Fruit fly (Drosophila melanogaster): ENCODE results near the gene CG12883.

Gene CG12883

dm6 chr3R:27661971-27662489 lies 17.1 kb upstream of the CG12883 start, which contains the start of gene unc80:
unc80 (plus strand) TSS chr3R:27662439.
- no peak for TF ChIP-seq usp (GFP tag; optimal IDR thresholded peaks at IDR 0.05)
- no peak for TF ChIP-seq pan (optimal IDR thresholded peaks at IDR 0.05)
- no peak for TF ChIP-seq EcR (GFP tag; optimal IDR thresholded peaks at IDR 0.05)
- TF ChIP-seq Dll (optimal IDR thresholded peaks at IDR 0.05) = no peak
- no peak for TF ChIP-seq CG8478 (optimal IDR thresholded peaks at IDR 0.05)
- TF ChIP-seq psq (optimal IDR thresholded peaks at IDR 0.05) = no peak

DNA sequence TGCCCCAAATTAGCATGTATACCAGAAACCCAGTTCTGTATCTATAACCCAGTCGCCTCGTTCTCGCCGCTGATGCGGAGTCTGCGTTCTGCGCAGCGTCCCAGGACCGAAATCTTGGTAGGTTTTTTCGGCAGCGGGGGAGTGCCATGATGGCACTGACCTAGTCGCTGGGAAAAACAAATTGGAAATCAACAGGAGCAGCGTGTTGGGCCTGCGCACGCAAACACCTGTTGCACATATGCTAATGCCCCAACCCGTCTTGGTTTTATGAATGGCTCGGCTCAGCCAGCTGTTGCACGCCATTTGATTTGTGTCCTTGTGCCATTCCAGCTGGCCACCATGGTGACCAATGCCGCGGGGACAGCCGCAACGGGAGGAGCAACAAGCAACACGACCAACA lies 16.2 kb upstream of the CG12883 start:
- TF ChIP-seq EcR (GFP tag; optimal IDR thresholded peaks at IDR 0.05) = no peak
- TF ChIP-seq CG8478 (optimal IDR thresholded peaks at IDR 0.05) = no peak
- no peak for TF ChIP-seq Dll (optimal IDR thresholded peaks at IDR 0.05)
- no peak for TF ChIP-seq psq (optimal IDR thresholded peaks at IDR 0.05)
- no peak for TF ChIP-seq usp (GFP tag; optimal IDR thresholded peaks at IDR 0.05)
- TF ChIP-seq pan (optimal IDR thresholded peaks at IDR 0.05) = no peak

DNA sequence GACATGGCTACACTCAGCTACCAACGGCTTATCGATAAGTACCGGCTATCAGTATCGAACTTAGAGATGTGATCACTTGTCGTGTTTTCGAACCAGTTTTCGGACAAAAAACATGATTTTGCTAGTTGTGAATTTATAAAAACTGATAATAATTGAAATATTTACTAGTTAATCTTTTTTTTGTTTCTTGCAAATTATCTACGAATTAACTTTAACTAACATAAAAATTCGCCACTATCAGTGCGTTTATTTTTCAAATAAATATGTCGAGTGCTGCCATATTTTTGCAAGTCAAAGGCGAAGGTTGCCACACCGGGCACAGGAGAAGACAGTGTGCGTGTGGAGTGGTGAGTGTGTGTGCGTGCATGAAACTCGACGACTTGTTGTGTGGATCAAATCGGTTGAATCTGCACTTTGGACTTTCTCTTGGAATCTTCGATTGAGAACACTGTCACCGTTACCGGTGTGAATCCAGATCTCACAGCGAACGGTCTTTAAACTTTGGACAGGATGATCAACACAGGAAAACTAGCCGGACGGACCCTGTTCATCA lies 1.8 kb upstream of the CG12883 start, which contains the start of gene Hsdl2:
Hsdl2 (plus strand) TSS at position 349 of the 553 bp plus-strand sequence.
- no peak for TF ChIP-seq CG8478 (optimal IDR thresholded peaks at IDR 0.05)
- TF ChIP-seq Dll (optimal IDR thresholded peaks at IDR 0.05) = no peak
- TF ChIP-seq pan (optimal IDR thresholded peaks at IDR 0.05) = no peak
- TF ChIP-seq usp (GFP tag; optimal IDR thresholded peaks at IDR 0.05) = no peak
- TF ChIP-seq psq (optimal IDR thresholded peaks at IDR 0.05) = no peak
- no peak for TF ChIP-seq EcR (GFP tag; optimal IDR thresholded peaks at IDR 0.05)

dm6 chr3R:27679667-27680066 lies 576 bp downstream of the CG12883 start:
- no peak for TF ChIP-seq pan (optimal IDR thresholded peaks at IDR 0.05)
- TF ChIP-seq usp (GFP tag; optimal IDR thresholded peaks at IDR 0.05) = no peak
- TF ChIP-seq psq (optimal IDR thresholded peaks at IDR 0.05) = no peak
- TF ChIP-seq EcR (GFP tag; optimal IDR thresholded peaks at IDR 0.05) = no peak

dm6 chr3R:27681799-27682198 lies 2.7 kb downstream of the CG12883 start, which contains the start of gene Sce:
Sce (minus strand) TSS chr3R:27682029.
- TF ChIP-seq pan (optimal IDR thresholded peaks at IDR 0.05) (no peak), Dll (optimal IDR thresholded peaks at IDR 0.05) (no peak), usp (GFP tag; optimal IDR thresholded peaks at IDR 0.05) (no peak), psq (optimal IDR thresholded peaks at IDR 0.05) (no peak), CG8478 (optimal IDR thresholded peaks at IDR 0.05) (no peak), EcR (GFP tag; optimal IDR thresholded peaks at IDR 0.05) (no peak)

dm6 chr3R:27685074-27685473 lies 6.0 kb downstream of the CG12883 start:
- no peak for TF ChIP-seq CG8478 (optimal IDR thresholded peaks at IDR 0.05)
- no peak for TF ChIP-seq EcR (GFP tag; optimal IDR thresholded peaks at IDR 0.05)

- TF ChIP-seq psq (optimal IDR thresholded peaks at IDR 0.05) (no peak), pan (optimal IDR thresholded peaks at IDR 0.05) (no peak)
Observed at dm6 chr3R:27685539-27686012, 6.5 kb downstream of the CG12883 start, which contains the start of gene CG12880. CG12880 (plus strand) TSS chr3R:27685962.

- TF ChIP-seq psq (optimal IDR thresholded peaks at IDR 0.05) (no peak), EcR (GFP tag; optimal IDR thresholded peaks at IDR 0.05) (no peak), usp (GFP tag; optimal IDR thresholded peaks at IDR 0.05) (no peak), CG8478 (optimal IDR thresholded peaks at IDR 0.05) (no peak), pan (optimal IDR thresholded peaks at IDR 0.05) (no peak), Dll (optimal IDR thresholded peaks at IDR 0.05) (no peak)
Observed at dm6 chr3R:27688034-27688433, 8.9 kb downstream of the CG12883 start, which contains the start of gene CG31055. CG31055 (minus strand) TSS chr3R:27688134.

dm6 chr3R:27692645-27693307 lies 13.7 kb downstream of the CG12883 start:
- no peak for TF ChIP-seq Dll (optimal IDR thresholded peaks at IDR 0.05)
- TF ChIP-seq psq (optimal IDR thresholded peaks at IDR 0.05) = no peak
- TF ChIP-seq usp (GFP tag; optimal IDR thresholded peaks at IDR 0.05) = no peak
- no peak for TF ChIP-seq CG8478 (optimal IDR thresholded peaks at IDR 0.05)
- TF ChIP-seq pan (optimal IDR thresholded peaks at IDR 0.05) = no peak
- no peak for TF ChIP-seq EcR (GFP tag; optimal IDR thresholded peaks at IDR 0.05)

- peak; percentile 61 for TF ChIP-seq pan (optimal IDR thresholded peaks at IDR 0.05)
- no peak for TF ChIP-seq CG8478 (optimal IDR thresholded peaks at IDR 0.05)
Observed at dm6 chr3R:27694018-27694417, 14.9 kb downstream of the CG12883 start, which contains the start of gene CG43319. CG43319 (plus strand) TSS chr3R:27694318.

dm6 chr3R:27694583-27694982 lies 15.5 kb downstream of the CG12883 start, which contains the start of gene Acp98AB:
Acp98AB (plus strand) TSS chr3R:27694883.
- TF ChIP-seq Dll (optimal IDR thresholded peaks at IDR 0.05) (no peak), EcR (GFP tag; optimal IDR thresholded peaks at IDR 0.05) (no peak), CG8478 (optimal IDR thresholded peaks at IDR 0.05) (no peak), pan (optimal IDR thresholded peaks at IDR 0.05) (no peak), usp (GFP tag; optimal IDR thresholded peaks at IDR 0.05) (no peak), psq (optimal IDR thresholded peaks at IDR 0.05) (no peak)

DNA sequence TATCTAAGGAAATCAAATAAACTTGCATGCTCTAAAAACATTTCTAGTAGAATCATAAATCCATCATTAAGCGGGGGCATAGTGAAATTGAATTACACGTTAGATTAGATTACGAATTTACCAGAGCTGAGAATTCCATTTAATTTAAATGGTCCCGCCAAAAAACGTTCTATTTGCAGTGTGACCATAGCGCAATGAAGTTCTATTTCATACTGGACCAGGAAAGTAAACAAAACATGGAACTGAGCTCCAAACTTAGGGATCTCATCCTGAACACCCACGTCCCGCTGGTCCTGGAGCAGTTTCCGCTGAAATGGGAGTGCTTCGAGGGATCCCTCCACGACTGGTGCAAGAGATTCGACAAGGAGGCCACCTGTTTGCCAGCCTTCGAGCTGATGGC lies 15.9 kb downstream of the CG12883 start, which contains the start of gene HSPBAP1:
HSPBAP1 (plus strand) TSS at position 217 of the 400 bp plus-strand sequence.
- no peak for TF ChIP-seq usp (GFP tag; optimal IDR thresholded peaks at IDR 0.05)
- no peak for TF ChIP-seq psq (optimal IDR thresholded peaks at IDR 0.05)
- no peak for TF ChIP-seq Dll (optimal IDR thresholded peaks at IDR 0.05)

Measured in whole organism.